Fruit fly (Drosophila melanogaster) whole organism, embryonic: ENCODE measurements around the gene Ptp10D.

Experiments
- Ada2b ChIP-seq: fragments of 200-800 bp; sonication (Bioruptor generic); IDR thresholded peaks from 2 replicates; pipeline ENCODE4 v1.3.6; 2022; ENCODE audit warnings: missing biosample characterization, missing genetic modification characterization
- Atf6 ChIP-seq: fragments of 200-800 bp; sonication (Bioruptor generic); IDR thresholded peaks from 2 replicates; pipeline ENCODE4 v1.3.6; 2022; ENCODE audit warnings: missing biosample characterization, missing genetic modification characterization
- B-H2 ChIP-seq: fragments of 200-800 bp; sonication (Bioruptor generic); optimal IDR thresholded peaks from 2 replicates; lab custom pipeline; 2018; ENCODE audit warnings: missing biosample characterization, mild to moderate bottlenecking, missing genetic modification characterization
- CG11398 ChIP-seq: fragments of 200-800 bp; sonication (Bioruptor generic); optimal IDR thresholded peaks from 2 replicates; lab custom pipeline; 2016; ENCODE audit warnings: missing biosample characterization, missing genetic modification characterization
- CG11560 ChIP-seq: fragments of 200-800 bp; sonication (Bioruptor generic); IDR thresholded peaks from 3 replicates; pipeline ENCODE4 v1.3.6; 2022; ENCODE audit warnings: missing biosample characterization, missing genetic modification characterization
- CG11695 ChIP-seq: fragments of 200-800 bp; sonication (Bioruptor generic); IDR thresholded peaks from 3 replicates; pipeline ENCODE4 v1.3.6; 2022; ENCODE audit warnings: missing biosample characterization, missing genetic modification characterization
- CG12744 ChIP-seq: fragments of 200-800 bp; sonication (Bioruptor generic); optimal IDR thresholded peaks from 2 replicates; lab custom pipeline; 2016; ENCODE audit warnings: missing biosample characterization, missing genetic modification characterization
- CG13424 ChIP-seq: fragments of 200-800 bp; sonication (Bioruptor generic); optimal IDR thresholded peaks from 2 replicates; lab custom pipeline; 2019; ENCODE audit warnings: missing biosample characterization, mild to moderate bottlenecking, missing genetic modification characterization, moderate library complexity
- CG1647 ChIP-seq: fragments of 200-800 bp; sonication (Bioruptor generic); optimal IDR thresholded peaks from 3 replicates; lab custom pipeline; 2016; ENCODE audit warnings: missing biosample characterization, missing genetic modification characterization
- CG16779 ChIP-seq: fragments of 200-800 bp; sonication (Bioruptor generic); IDR thresholded peaks from 2 replicates; pipeline ENCODE4 v1.3.6; 2022; ENCODE audit warnings: missing biosample characterization, missing genetic modification characterization
- CG16815 ChIP-seq: fragments of 200-800 bp; sonication (Bioruptor generic); optimal IDR thresholded peaks from 3 replicates; lab custom pipeline; 2017; ENCODE audit warnings: missing biosample characterization, mild to moderate bottlenecking, missing genetic modification characterization
- CG17328 ChIP-seq: fragments of 200-800 bp; sonication (Bioruptor generic); IDR thresholded peaks from 2 replicates; pipeline ENCODE4 v1.3.6; 2022; ENCODE audit warnings: missing biosample characterization, missing genetic modification characterization
- CG17802 ChIP-seq: fragments of 200-800 bp; sonication (Bioruptor generic); optimal IDR thresholded peaks from 2 replicates; lab custom pipeline; 2018; ENCODE audit warnings: missing biosample characterization, mild to moderate bottlenecking, missing genetic modification characterization, moderate library complexity
- CG18599 ChIP-seq: fragments of 200-800 bp; sonication (Bioruptor generic); optimal IDR thresholded peaks from 3 replicates; lab custom pipeline; 2017; ENCODE audit warnings: missing biosample characterization, missing genetic modification characterization, mild to moderate bottlenecking, moderate library complexity, missing genetic modification reagents
- CG2120 ChIP-seq: fragments of 200-800 bp; sonication (Bioruptor generic); optimal IDR thresholded peaks from 3 replicates; lab custom pipeline; 2016; ENCODE audit warnings: missing biosample characterization, missing genetic modification characterization
- CG30431 ChIP-seq: fragments of 200-800 bp; sonication (Bioruptor generic); optimal IDR thresholded peaks from 2 replicates; lab custom pipeline; 2017; ENCODE audit warnings: missing biosample characterization, missing genetic modification characterization
- CG31365 ChIP-seq: fragments of 200-800 bp; sonication (Bioruptor generic); optimal IDR thresholded peaks from 2 replicates; lab custom pipeline; 2018; ENCODE audit warnings: missing biosample characterization, mild to moderate bottlenecking, missing genetic modification characterization
- CG33213 ChIP-seq: fragments of 200-800 bp; sonication (Bioruptor generic); optimal IDR thresholded peaks from 3 replicates; lab custom pipeline; 2016; ENCODE audit warnings: missing biosample characterization, missing genetic modification characterization
- CG3407 ChIP-seq: fragments of 200-800 bp; sonication (Bioruptor generic); optimal IDR thresholded peaks from 2 replicates; lab custom pipeline; 2018; ENCODE audit warnings: missing biosample characterization, mild to moderate bottlenecking, missing genetic modification characterization
- CG3847 ChIP-seq: fragments of 200-800 bp; sonication (Bioruptor generic); IDR thresholded peaks from 2 replicates; pipeline ENCODE4 v1.3.6; 2022; ENCODE audit warnings: missing biosample characterization, missing genetic modification characterization
- CG3995 ChIP-seq: fragments of 200-800 bp; sonication (Bioruptor generic); optimal IDR thresholded peaks from 3 replicates; lab custom pipeline; 2016; ENCODE audit warnings: missing biosample characterization, missing genetic modification characterization
- CG4424 ChIP-seq: fragments of 200-800 bp; sonication (Bioruptor generic); optimal IDR thresholded peaks from 3 replicates; lab custom pipeline; 2016; ENCODE audit warnings: missing biosample characterization, missing genetic modification characterization
- CG4820 ChIP-seq: fragments of 200-800 bp; sonication (Bioruptor generic); optimal IDR thresholded peaks from 3 replicates; lab custom pipeline; 2016; ENCODE audit warnings: missing biosample characterization, missing genetic modification characterization
- CG9932 ChIP-seq: fragments of 200-800 bp; sonication (Bioruptor generic); IDR thresholded peaks from 2 replicates; pipeline ENCODE4 v1.3.6; 2022; ENCODE audit warnings: missing biosample characterization, missing genetic modification characterization
- CkIIα-i1 ChIP-seq: fragments of 200-800 bp; sonication (Bioruptor generic); IDR thresholded peaks from 2 replicates; pipeline ENCODE4 v1.3.6; 2022; ENCODE audit warnings: missing biosample characterization, missing genetic modification characterization
- CoRest ChIP-seq: fragments of 200-800 bp; sonication (Bioruptor generic); optimal IDR thresholded peaks from 3 replicates; lab custom pipeline; 2018; ENCODE audit warnings: missing biosample characterization, mild to moderate bottlenecking, missing genetic modification characterization, moderate library complexity
- D ChIP-seq, 2 experiments: fragments of 200-800 bp in 1 of 2; fragments of >200 bp in 1 of 2; sonication (Bioruptor generic) in 1 of 2; optimal IDR thresholded peaks; 2 replicates in 1 of 2; 3 replicates in 1 of 2; lab custom pipeline; 2017; ENCODE audit warnings: mild to moderate bottlenecking in 1 of 2, missing biosample characterization in 1 of 2, missing genetic modification characterization in 1 of 2, missing genetic modification reagents in 1 of 2
- Ets97D ChIP-seq: fragments of 200-800 bp; sonication (Bioruptor generic); optimal IDR thresholded peaks from 3 replicates; lab custom pipeline; 2016; ENCODE audit warnings: missing biosample characterization, missing genetic modification characterization
- HmgD ChIP-seq: fragments of 200-800 bp; sonication (Bioruptor generic); optimal IDR thresholded peaks from 3 replicates; lab custom pipeline; 2016; ENCODE audit warnings: missing biosample characterization, missing genetic modification characterization
- MTF-1 ChIP-seq: fragments of 200-800 bp; sonication (Bioruptor generic); optimal IDR thresholded peaks from 2 replicates; lab custom pipeline; 2018; ENCODE audit warnings: missing biosample characterization, mild to moderate bottlenecking, missing genetic modification characterization, borderline replicate concordance
- NC2β ChIP-seq: fragments of 200-800 bp; sonication (Bioruptor generic); optimal IDR thresholded peaks from 2 replicates; lab custom pipeline; 2016; ENCODE audit warnings: missing biosample characterization, missing genetic modification characterization
- Oli ChIP-seq: fragments of 200-800 bp; sonication (Bioruptor generic); optimal IDR thresholded peaks from 2 replicates; lab custom pipeline; 2018; ENCODE audit warnings: missing biosample characterization, mild to moderate bottlenecking, missing genetic modification characterization, moderate library complexity
- Spps ChIP-seq: fragments of 200-800 bp; sonication (Bioruptor generic); optimal IDR thresholded peaks from 2 replicates; lab custom pipeline; 2018; ENCODE audit warnings: missing biosample characterization, mild to moderate bottlenecking, missing genetic modification characterization
- cad ChIP-seq: fragments of >200 bp; optimal IDR thresholded peaks from 2 replicates; lab custom pipeline; 2017; ENCODE audit warnings: missing biosample characterization, missing genetic modification characterization
- crc ChIP-seq: fragments of 200-800 bp; sonication (Bioruptor generic); optimal IDR thresholded peaks from 2 replicates; lab custom pipeline; 2016; ENCODE audit warnings: missing biosample characterization, missing genetic modification characterization
- croc ChIP-seq: fragments of 200-800 bp; sonication (Bioruptor generic); conservative IDR thresholded peaks from 3 replicates; pipeline ENCODE4 v1.3.6; 2022; ENCODE audit warnings: missing biosample characterization, missing genetic modification characterization
- dati ChIP-seq: fragments of 200-800 bp; sonication (Bioruptor generic); IDR thresholded peaks from 2 replicates; pipeline ENCODE4 v1.3.6; 2022; ENCODE audit warnings: missing biosample characterization, missing genetic modification characterization
- dimm ChIP-seq: fragments of 200-800 bp; sonication (Bioruptor generic); IDR thresholded peaks from 2 replicates; pipeline ENCODE4 v1.3.6; 2022; ENCODE audit warnings: missing biosample characterization, missing genetic modification characterization
- disco-r ChIP-seq: fragments of 200-800 bp; sonication (Bioruptor generic); optimal IDR thresholded peaks from 2 replicates; lab custom pipeline; 2016; ENCODE audit warnings: missing biosample characterization, missing genetic modification characterization
- ewg ChIP-seq: fragments of 200-800 bp; sonication (Bioruptor generic); optimal IDR thresholded peaks from 3 replicates; lab custom pipeline; 2017; ENCODE audit warnings: mild to moderate bottlenecking, missing biosample characterization, missing genetic modification reagents, missing genetic modification characterization
- gro ChIP-seq: fragments of 200-800 bp; sonication (Bioruptor generic); optimal IDR thresholded peaks from 2 replicates; lab custom pipeline; 2016; ENCODE audit warnings: missing biosample characterization, missing genetic modification characterization
- lbe ChIP-seq: fragments of 200-800 bp; sonication (Bioruptor generic); optimal IDR thresholded peaks from 2 replicates; lab custom pipeline; 2016; ENCODE audit warnings: missing biosample characterization, mild to moderate bottlenecking, missing genetic modification characterization
- lilli ChIP-seq: fragments of 200-800 bp; sonication (Bioruptor generic); optimal IDR thresholded peaks from 3 replicates; lab custom pipeline; 2016; ENCODE audit warnings: missing biosample characterization, missing genetic modification characterization
- nerfin-1 ChIP-seq: fragments of 200-800 bp; sonication (Bioruptor generic); optimal IDR thresholded peaks from 3 replicates; lab custom pipeline; 2019; ENCODE audit warnings: missing biosample characterization, mild to moderate bottlenecking, missing genetic modification characterization, moderate library complexity
- nom ChIP-seq: fragments of 200-800 bp; sonication (Bioruptor generic); optimal IDR thresholded peaks from 2 replicates; lab custom pipeline; 2017; ENCODE audit warnings: missing biosample characterization, missing genetic modification characterization, mild to moderate bottlenecking, moderate library complexity, missing genetic modification reagents
- odd ChIP-seq: fragments of 200-800 bp; sonication (Bioruptor generic); optimal IDR thresholded peaks from 2 replicates; lab custom pipeline; 2017; ENCODE audit warnings: missing biosample characterization, mild to moderate bottlenecking, missing genetic modification characterization
- salm ChIP-seq: fragments of 200-800 bp; sonication (Bioruptor generic); optimal IDR thresholded peaks from 2 replicates; lab custom pipeline; 2018; ENCODE audit warnings: missing biosample characterization, mild to moderate bottlenecking, missing genetic modification characterization
- tap ChIP-seq: fragments of 200-800 bp; optimal IDR thresholded peaks from 3 replicates; lab custom pipeline; 2019; ENCODE audit warnings: missing biosample characterization, mild to moderate bottlenecking, missing genetic modification characterization, moderate library complexity
- tll ChIP-seq, 2 experiments: fragments of 200-800 bp in 1 of 2; fragments of >200 bp in 1 of 2; sonication (Bioruptor generic) in 1 of 2; optimal IDR thresholded peaks; 2 replicates each; lab custom pipeline; 2017 to 2019; ENCODE audit warnings: missing biosample characterization in 2 of 2, missing genetic modification characterization in 2 of 2, mild to moderate bottlenecking in 1 of 2, moderate library complexity in 1 of 2
- unc-4 ChIP-seq: fragments of 200-800 bp; sonication (Bioruptor generic); IDR thresholded peaks from 2 replicates; pipeline ENCODE4 v1.3.6; 2022; ENCODE audit warnings: missing biosample characterization, missing genetic modification characterization; ENCODE audit not compliant: partially characterized antibody
- zfh1 ChIP-seq: fragments of 200-800 bp; sonication (Bioruptor generic); IDR thresholded peaks from 3 replicates; pipeline ENCODE4 v1.3.6; 2022; ENCODE audit warnings: missing biosample characterization, missing genetic modification characterization

The Ptp10D gene

DNA sequence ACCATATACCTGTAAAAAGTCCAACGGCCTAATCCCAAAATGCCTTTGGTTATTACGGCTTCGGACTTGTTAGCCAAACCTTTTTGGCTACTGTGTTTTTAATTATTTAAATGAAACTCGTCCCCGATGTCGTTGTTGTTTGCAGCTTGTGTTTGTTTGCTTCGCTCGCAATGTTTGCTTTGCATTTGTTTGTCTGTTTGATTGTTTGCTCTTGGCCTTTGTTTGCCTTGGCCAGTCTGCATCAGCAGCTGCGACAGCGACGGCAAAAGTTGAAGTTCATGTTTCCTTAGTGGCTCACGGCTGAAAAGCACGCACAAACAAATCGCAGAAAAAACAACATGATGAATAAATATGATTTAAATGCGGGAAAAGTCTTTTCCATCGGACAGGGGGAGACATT, 38.7 kb downstream of the Ptp10D start (continued):
- TF ChIP-seq cad (GFP tag; lab: Kevin White, UChicago): no peak
- TF ChIP-seq CG30431 (GFP tag; lab: Kevin White, UChicago): no peak
- TF ChIP-seq CG13424 (tag; lab: Kevin White, UChicago): peak; percentile 12
- no peak for TF ChIP-seq lbe
- no peak for TF ChIP-seq CG12744 (GFP tag; lab: Kevin White, UChicago)
- TF ChIP-seq Oli (tag; lab: Kevin White, UChicago): no peak
- TF ChIP-seq Spps (tag; lab: Kevin White, UChicago): no peak
- no peak for TF ChIP-seq CG3995 (GFP tag; lab: Kevin White, UChicago)
- TF ChIP-seq Atf6 (GFP tag; lab: Robert Waterston, UW): no peak
- no peak for TF ChIP-seq salm (tag; lab: Kevin White, UChicago)
- TF ChIP-seq Ada2b (GFP tag; lab: Robert Waterston, UW): no peak
- peak; percentile 53 for TF ChIP-seq MTF-1 (GFP tag; lab: Kevin White, UChicago)
- TF ChIP-seq HmgD (GFP tag; lab: Kevin White, UChicago): no peak
- TF ChIP-seq CG11560 (tag; lab: Robert Waterston, UW): no peak
- peak; percentile 38 for TF ChIP-seq CG18599
- TF ChIP-seq tll (GFP tag; optimal IDR thresholded peaks at IDR 0.05; lab: Kevin White, UChicago): no peak
- TF ChIP-seq zfh1 (GFP tag; lab: Robert Waterston, UW): peak; percentile 53; the same call in 1 of the 3 replicates
- no peak for TF ChIP-seq CkIIα-i1
- no peak for TF ChIP-seq nom (GFP tag; lab: Kevin White, UChicago)
- no peak for TF ChIP-seq CG17802 (tag; lab: Kevin White, UChicago)
- TF ChIP-seq dimm: no peak
- TF ChIP-seq CG17328 (GFP tag; lab: Robert Waterston, UW): peak; percentile 23; the same call in 1 of the 2 replicates
- peak; percentile 61 for TF ChIP-seq CG3407 (GFP tag; lab: Kevin White, UChicago)
- TF ChIP-seq nerfin-1 (tag; lab: Kevin White, UChicago): peak; percentile 7
- no peak for TF ChIP-seq CG1647 (GFP tag; lab: Kevin White, UChicago)
- peak; percentile 9 for TF ChIP-seq NC2β (GFP tag; lab: Kevin White, UChicago)
- no peak for TF ChIP-seq disco-r
- no peak for TF ChIP-seq croc (GFP tag; lab: Robert Waterston, UW)
- no peak for TF ChIP-seq lilli (GFP tag; lab: Kevin White, UChicago)
- TF ChIP-seq CG31365: peak; percentile 48
- TF ChIP-seq tap (tag; lab: Kevin White, UChicago): peak; percentile 2
- TF ChIP-seq crc (GFP tag; lab: Kevin White, UChicago): no peak
- no peak for TF ChIP-seq CoRest (tag; lab: Kevin White, UChicago)
- peak; percentile 6 for TF ChIP-seq CG4424
- no peak for TF ChIP-seq CG9932 (GFP tag; lab: Robert Waterston, UW)
- TF ChIP-seq Ets97D (GFP tag; lab: Kevin White, UChicago): no peak
- TF ChIP-seq CG3847 (GFP tag; lab: Robert Waterston, UW): no peak
- no peak for TF ChIP-seq dati (GFP tag; lab: Robert Waterston, UW)
- TF ChIP-seq CG33213: peak; percentile 19
- TF ChIP-seq CG16815 (GFP tag; lab: Kevin White, UChicago): no peak
- TF ChIP-seq ewg (GFP tag; lab: Kevin White, UChicago): peak; percentile 8
- TF ChIP-seq CG4820 (GFP tag; lab: Kevin White, UChicago): no peak
- TF ChIP-seq CG11398 (GFP tag; lab: Kevin White, UChicago): peak; percentile 44
- TF ChIP-seq CG16779 (GFP tag; lab: Robert Waterston, UW): no peak
- peak; percentile 55 for TF ChIP-seq odd (GFP tag; lab: Kevin White, UChicago)
- TF ChIP-seq CG11695 (GFP tag; lab: Robert Waterston, UW): no peak
- no peak for TF ChIP-seq D (optimal IDR thresholded peaks at IDR 0.05; lab: Kevin White, UChicago)
- TF ChIP-seq D (GFP tag; optimal IDR thresholded peaks at IDR 0.05; lab: Kevin White, UChicago): peak; percentile 42
- no peak for TF ChIP-seq B-H2 (GFP tag; lab: Kevin White, UChicago)
- no peak for TF ChIP-seq gro (GFP tag; lab: Kevin White, UChicago)
- TF ChIP-seq CG2120 (GFP tag; lab: Kevin White, UChicago): no peak
- no peak for TF ChIP-seq unc-4 (GFP tag; lab: Robert Waterston, UW)
